Worm (Caenorhabditis elegans) whole organism, young adult: ENCODE measurements around the gene msra-1.
A peak's percentile ranks its signal among the peaks of the same experiment; 100 is the strongest.

Experiments used
- B0035.1 ChIP-seq: sonication (generic microtip); optimal IDR thresholded peaks from 2 replicates; lab custom pipeline; 2016; ENCODE audit warnings: missing genetic modification characterization, mild to moderate bottlenecking, missing compliant biosample characterization, missing genotype, missing genetic modification reagents
- F37B4.10 ChIP-seq: fragments of 200-800 bp; sonication (Bioruptor generic); IDR thresholded peaks from 2 replicates; pipeline ENCODE4 v1.3.6; 2022; ENCODE audit warnings: missing genetic modification characterization, missing compliant biosample characterization
- F49E8.2 ChIP-seq: sonication (generic microtip); optimal IDR thresholded peaks from 3 replicates; lab custom pipeline; 2017; ENCODE audit warnings: missing genetic modification characterization, mild to moderate bottlenecking, missing compliant biosample characterization, antibody characterized with exemption, moderate library complexity; ENCODE audit not compliant: insufficient read depth
- K12H6.12 ChIP-seq: fragments of 200-800 bp; sonication (Bioruptor generic); optimal IDR thresholded peaks from 2 replicates; lab custom pipeline; 2018; ENCODE audit warnings: mild to moderate bottlenecking, missing genetic modification characterization, missing compliant biosample characterization
- ceh-100 ChIP-seq: fragments of 200-800 bp; sonication (Bioruptor generic); IDR thresholded peaks from 2 replicates; pipeline ENCODE4 v1.3.6; 2022; ENCODE audit warnings: missing genetic modification reagents, missing genetic modification characterization, missing compliant biosample characterization
- ekl-4 ChIP-seq: fragments of 200-800 bp; sonication (Bioruptor generic); IDR thresholded peaks from 2 replicates; pipeline ENCODE4 v1.3.6; 2022; ENCODE audit warnings: missing genetic modification reagents, missing genetic modification characterization, missing compliant biosample characterization
- sdz-38 ChIP-seq: sonication (generic microtip); optimal IDR thresholded peaks from 2 replicates; lab custom pipeline; 2016; ENCODE audit warnings: missing genotype, missing genetic modification characterization, missing compliant biosample characterization
- tbp1 ChIP-seq: fragments of 200-800 bp; sonication (Bioruptor generic); optimal IDR thresholded peaks from 2 replicates; lab custom pipeline; 2018; ENCODE audit warnings: mild to moderate bottlenecking, missing genetic modification characterization, missing compliant biosample characterization
- xnd-1 ChIP-seq: sonication (generic microtip); optimal IDR thresholded peaks from 2 replicates; lab custom pipeline; 2016; ENCODE audit warnings: missing genotype, missing genetic modification reagents, missing genetic modification characterization, missing compliant biosample characterization

- TF ChIP-seq sdz-38 (tag; lab: Kevin White, UChicago), result no peak
- no peak for TF ChIP-seq K12H6.12 (tag; lab: Kevin White, UChicago)
- no peak for TF ChIP-seq B0035.1 (tag; lab: Kevin White, UChicago)
- TF ChIP-seq ekl-4, result 0 out of 2 replicates have a peak, but pooled peaks have one; percentile 50
- no peak for TF ChIP-seq xnd-1 (tag; lab: Kevin White, UChicago)
- TF ChIP-seq ceh-100 (GFP tag; lab: Robert Waterston, UW), result no peak
- no peak for TF ChIP-seq tbp1 (GFP tag; lab: Kevin White, UChicago)
- no peak for TF ChIP-seq F37B4.10
- TF ChIP-seq F49E8.2 (tag; lab: Kevin White, UChicago), result no peak
Measured at ce11 chrII:7392052-7392694, 28.3 kb upstream of the msra-1 start.
